Fruit fly (Drosophila melanogaster) whole organism, embryonic: ENCODE results near the gene AstC.

Experiments used
- Aef1 ChIP-seq: fragments of 200-800 bp; sonication (Bioruptor generic); IDR thresholded peaks from 3 replicates; pipeline ENCODE4 v1.3.6; 2022; ENCODE audit warnings: missing biosample characterization, missing genetic modification characterization
- B-H2 ChIP-seq: fragments of 200-800 bp; sonication (Bioruptor generic); optimal IDR thresholded peaks from 2 replicates; lab custom pipeline; 2018; ENCODE audit warnings: missing biosample characterization, mild to moderate bottlenecking, missing genetic modification characterization
- Bgb ChIP-seq: fragments of 200-800 bp; sonication (Bioruptor generic); IDR thresholded peaks from 2 replicates; pipeline ENCODE4 v1.3.6; 2022; ENCODE audit warnings: missing biosample characterization, missing genetic modification characterization; ENCODE audit not compliant: partially characterized antibody
- Bteb2 ChIP-seq: fragments of 200-800 bp; sonication (Bioruptor generic); optimal IDR thresholded peaks from 2 replicates; lab custom pipeline; 2016; ENCODE audit warnings: missing biosample characterization, missing genetic modification characterization
- CG10543 ChIP-seq: fragments of 200-800 bp; sonication (Bioruptor generic); optimal IDR thresholded peaks from 3 replicates; lab custom pipeline; 2017; ENCODE audit warnings: missing biosample characterization, mild to moderate bottlenecking, missing genetic modification characterization, moderate library complexity
- CG11398 ChIP-seq: fragments of 200-800 bp; sonication (Bioruptor generic); optimal IDR thresholded peaks from 2 replicates; lab custom pipeline; 2016; ENCODE audit warnings: missing biosample characterization, missing genetic modification characterization
- CG11504 ChIP-seq: fragments of 200-800 bp; sonication (Bioruptor generic); optimal IDR thresholded peaks from 3 replicates; lab custom pipeline; 2019; ENCODE audit warnings: missing biosample characterization, mild to moderate bottlenecking, missing genetic modification characterization, moderate library complexity
- CG12155 ChIP-seq: fragments of 200-800 bp; sonication (Bioruptor generic); optimal IDR thresholded peaks from 3 replicates; lab custom pipeline; 2016; ENCODE audit warnings: missing biosample characterization, missing genetic modification characterization
- CG1233 ChIP-seq: fragments of 200-800 bp; sonication (Bioruptor generic); optimal IDR thresholded peaks from 4 replicates; lab custom pipeline; 2018; ENCODE audit warnings: missing biosample characterization, mild to moderate bottlenecking, missing genetic modification characterization
- CG13894 ChIP-seq: fragments of 200-800 bp; sonication (Bioruptor generic); optimal IDR thresholded peaks from 3 replicates; lab custom pipeline; 2018; ENCODE audit warnings: missing biosample characterization, mild to moderate bottlenecking, missing genetic modification characterization, moderate library complexity
- CG1603 ChIP-seq: fragments of 200-800 bp; sonication (Bioruptor generic); optimal IDR thresholded peaks from 2 replicates; lab custom pipeline; 2019; ENCODE audit warnings: missing biosample characterization, mild to moderate bottlenecking, missing genetic modification characterization, moderate library complexity
- CG16815 ChIP-seq: fragments of 200-800 bp; sonication (Bioruptor generic); optimal IDR thresholded peaks from 3 replicates; lab custom pipeline; 2017; ENCODE audit warnings: missing biosample characterization, mild to moderate bottlenecking, missing genetic modification characterization
- CG1832 ChIP-seq: fragments of 200-800 bp; sonication (Bioruptor generic); optimal IDR thresholded peaks from 2 replicates; lab custom pipeline; 2017; ENCODE audit warnings: missing biosample characterization, mild to moderate bottlenecking, missing genetic modification characterization, inconsistent platforms
- CG18599 ChIP-seq: fragments of 200-800 bp; sonication (Bioruptor generic); optimal IDR thresholded peaks from 3 replicates; lab custom pipeline; 2017; ENCODE audit warnings: missing biosample characterization, missing genetic modification characterization, mild to moderate bottlenecking, moderate library complexity, missing genetic modification reagents
- CG2712 ChIP-seq: fragments of 200-800 bp; optimal IDR thresholded peaks from 3 replicates; lab custom pipeline; 2019; ENCODE audit warnings: missing biosample characterization, mild to moderate bottlenecking, missing genetic modification characterization, moderate library complexity
- CG34224 ChIP-seq: fragments of 200-800 bp; sonication (Bioruptor generic); IDR thresholded peaks from 3 replicates; pipeline ENCODE4 v1.3.6; 2022; ENCODE audit warnings: missing biosample characterization, missing genetic modification characterization; ENCODE audit not compliant: partially characterized antibody
- CG3995 ChIP-seq: fragments of 200-800 bp; sonication (Bioruptor generic); optimal IDR thresholded peaks from 3 replicates; lab custom pipeline; 2016; ENCODE audit warnings: missing biosample characterization, missing genetic modification characterization
- CG6254 ChIP-seq: fragments of 200-800 bp; sonication (Bioruptor generic); optimal IDR thresholded peaks from 3 replicates; lab custom pipeline; 2017; ENCODE audit warnings: mild to moderate bottlenecking, missing biosample characterization, missing genetic modification reagents, missing genetic modification characterization
- CG6791 ChIP-seq: fragments of 200-800 bp; sonication (Bioruptor generic); IDR thresholded peaks from 3 replicates; pipeline ENCODE4 v1.3.6; 2022; ENCODE audit warnings: missing biosample characterization, missing genetic modification characterization; ENCODE audit not compliant: partially characterized antibody
- CHES-1-like ChIP-seq: fragments of 200-800 bp; sonication (Bioruptor generic); optimal IDR thresholded peaks from 2 replicates; lab custom pipeline; 2016; ENCODE audit warnings: missing biosample characterization, missing genetic modification characterization
- Dip3 ChIP-seq: fragments of 200-800 bp; sonication (Bioruptor generic); optimal IDR thresholded peaks from 3 replicates; lab custom pipeline; 2016; ENCODE audit warnings: missing biosample characterization, missing genetic modification characterization
- HmgZ ChIP-seq: fragments of 200-800 bp; sonication (Bioruptor generic); optimal IDR thresholded peaks from 2 replicates; lab custom pipeline; 2018; ENCODE audit warnings: missing biosample characterization, mild to moderate bottlenecking, missing genetic modification characterization
- Hr51 ChIP-seq, 2 experiments: fragments of 200-800 bp; sonication (Bioruptor generic); optimal IDR thresholded peaks; 2 replicates in 1 of 2; 3 replicates in 1 of 2; lab custom pipeline; 2016 to 2018; ENCODE audit warnings: missing biosample characterization in 2 of 2, missing genetic modification characterization in 2 of 2, mild to moderate bottlenecking in 1 of 2, moderate library complexity in 1 of 2
- Rfx ChIP-seq: fragments of 200-800 bp; sonication (Bioruptor generic); IDR thresholded peaks from 2 replicates; pipeline ENCODE4 v1.3.6; 2022; ENCODE audit warnings: missing biosample characterization, missing genetic modification characterization
- Ssrp ChIP-seq: fragments of 200-800 bp; sonication (Bioruptor generic); optimal IDR thresholded peaks from 2 replicates; lab custom pipeline; 2018; ENCODE audit warnings: missing biosample characterization, mild to moderate bottlenecking, missing genetic modification characterization, moderate library complexity
- Stat92E ChIP-seq, 3 experiments: fragments of >200 bp in 2 of 3; fragments of 200-800 bp in 1 of 3; sonication (Bioruptor generic) in 1 of 3; optimal IDR thresholded peaks; 2 replicates each; lab custom pipeline; 2017 to 2019; ENCODE audit warnings: missing biosample characterization in 3 of 3, missing genetic modification characterization in 3 of 3, mild to moderate bottlenecking in 1 of 3, moderate library complexity in 1 of 3
- Taf1 ChIP-seq: fragments of 200-800 bp; sonication (Bioruptor generic); IDR thresholded peaks from 2 replicates; pipeline ENCODE4 v1.3.6; 2022; ENCODE audit warnings: missing biosample characterization, missing genetic modification characterization
- Trl ChIP-seq, 3 experiments: fragments of >200 bp in 2 of 3; fragments of 200-800 bp in 1 of 3; sonication (Bioruptor generic) in 1 of 3; optimal IDR thresholded peaks; 2 replicates in 1 of 3; 3 replicates in 2 of 3; lab custom pipeline; 2016 to 2017; ENCODE audit warnings: missing biosample characterization in 1 of 3, missing genetic modification characterization in 1 of 3
- Xbp1 ChIP-seq: fragments of 200-800 bp; sonication (Bioruptor generic); optimal IDR thresholded peaks from 3 replicates; lab custom pipeline; 2016; ENCODE audit warnings: missing biosample characterization, mild to moderate bottlenecking, missing genetic modification characterization
- al ChIP-seq: fragments of 200-800 bp; sonication (Bioruptor generic); IDR thresholded peaks from 2 replicates; pipeline ENCODE4 v1.3.6; 2022; ENCODE audit warnings: missing biosample characterization, missing genetic modification characterization
- ap ChIP-seq: fragments of 200-800 bp; sonication (Bioruptor generic); IDR thresholded peaks from 2 replicates; pipeline ENCODE4 v1.3.6; 2022; ENCODE audit warnings: missing biosample characterization, missing genetic modification characterization
- bowl ChIP-seq: fragments of 200-800 bp; sonication (Bioruptor generic); IDR thresholded peaks from 2 replicates; pipeline ENCODE4 v1.3.6; 2022; ENCODE audit warnings: missing biosample characterization, missing genetic modification characterization
- caup ChIP-seq: fragments of 200-800 bp; sonication (Bioruptor generic); optimal IDR thresholded peaks from 3 replicates; lab custom pipeline; 2017; ENCODE audit warnings: missing biosample characterization, mild to moderate bottlenecking, missing genetic modification characterization, moderate library complexity; ENCODE audit not compliant: severe bottlenecking
- crc ChIP-seq: fragments of 200-800 bp; sonication (Bioruptor generic); optimal IDR thresholded peaks from 2 replicates; lab custom pipeline; 2016; ENCODE audit warnings: missing biosample characterization, missing genetic modification characterization
- esg ChIP-seq: fragments of 200-800 bp; sonication (Bioruptor generic); conservative IDR thresholded peaks from 2 replicates; pipeline ENCODE4 v1.3.6; 2022; ENCODE audit warnings: missing biosample characterization, missing genetic modification characterization
- fru ChIP-seq: fragments of >200 bp; optimal IDR thresholded peaks from 2 replicates; lab custom pipeline; 2017
- gsb-n ChIP-seq: fragments of 200-800 bp; sonication (Bioruptor generic); optimal IDR thresholded peaks from 3 replicates; lab custom pipeline; 2018; ENCODE audit warnings: missing biosample characterization, mild to moderate bottlenecking, missing genetic modification characterization
- her ChIP-seq: fragments of 200-800 bp; sonication (Bioruptor generic); optimal IDR thresholded peaks from 2 replicates; lab custom pipeline; 2016; ENCODE audit warnings: missing biosample characterization, missing genetic modification characterization
- lilli ChIP-seq: fragments of 200-800 bp; sonication (Bioruptor generic); optimal IDR thresholded peaks from 3 replicates; lab custom pipeline; 2016; ENCODE audit warnings: missing biosample characterization, missing genetic modification characterization
- lmd ChIP-seq: fragments of 200-800 bp; sonication (Bioruptor generic); IDR thresholded peaks from 2 replicates; pipeline ENCODE4 v1.3.6; 2022; ENCODE audit warnings: missing biosample characterization, missing genetic modification characterization
- lola ChIP-seq, 3 experiments: fragments of >200 bp in 2 of 3; fragments of 200-800 bp in 1 of 3; sonication (Bioruptor generic) in 1 of 3; optimal IDR thresholded peaks; 2 replicates each; lab custom pipeline; 2017 to 2019; ENCODE audit warnings: missing biosample characterization in 3 of 3, missing genetic modification characterization in 3 of 3, mild to moderate bottlenecking in 1 of 3, moderate library complexity in 1 of 3
- lov ChIP-seq, 2 experiments: fragments of 200-800 bp in 1 of 2; fragments of >200 bp in 1 of 2; sonication (Bioruptor generic) in 1 of 2; IDR thresholded peaks in 1 of 2; optimal IDR thresholded peaks in 1 of 2; 2 replicates in 1 of 2; 3 replicates in 1 of 2; pipeline versions ENCODE4 v1.3.6 to Lab custom; 2017 to 2022; ENCODE audit warnings: missing biosample characterization in 1 of 2, missing genetic modification characterization in 1 of 2
- pfk ChIP-seq: fragments of 200-800 bp; sonication (Bioruptor generic); optimal IDR thresholded peaks from 2 replicates; lab custom pipeline; 2018; ENCODE audit warnings: missing biosample characterization, mild to moderate bottlenecking, missing genetic modification characterization, moderate library complexity
- row ChIP-seq: fragments of 200-800 bp; sonication (Bioruptor generic); IDR thresholded peaks from 3 replicates; pipeline ENCODE4 v1.3.6; 2022; ENCODE audit warnings: missing biosample characterization, missing genetic modification characterization
- seq ChIP-seq: fragments of 200-800 bp; sonication (Bioruptor generic); IDR thresholded peaks from 2 replicates; pipeline ENCODE4 v1.3.6; 2022; ENCODE audit warnings: missing biosample characterization, missing genetic modification characterization
- tap ChIP-seq: fragments of 200-800 bp; optimal IDR thresholded peaks from 3 replicates; lab custom pipeline; 2019; ENCODE audit warnings: missing biosample characterization, mild to moderate bottlenecking, missing genetic modification characterization, moderate library complexity

Gene AstC

DNA sequence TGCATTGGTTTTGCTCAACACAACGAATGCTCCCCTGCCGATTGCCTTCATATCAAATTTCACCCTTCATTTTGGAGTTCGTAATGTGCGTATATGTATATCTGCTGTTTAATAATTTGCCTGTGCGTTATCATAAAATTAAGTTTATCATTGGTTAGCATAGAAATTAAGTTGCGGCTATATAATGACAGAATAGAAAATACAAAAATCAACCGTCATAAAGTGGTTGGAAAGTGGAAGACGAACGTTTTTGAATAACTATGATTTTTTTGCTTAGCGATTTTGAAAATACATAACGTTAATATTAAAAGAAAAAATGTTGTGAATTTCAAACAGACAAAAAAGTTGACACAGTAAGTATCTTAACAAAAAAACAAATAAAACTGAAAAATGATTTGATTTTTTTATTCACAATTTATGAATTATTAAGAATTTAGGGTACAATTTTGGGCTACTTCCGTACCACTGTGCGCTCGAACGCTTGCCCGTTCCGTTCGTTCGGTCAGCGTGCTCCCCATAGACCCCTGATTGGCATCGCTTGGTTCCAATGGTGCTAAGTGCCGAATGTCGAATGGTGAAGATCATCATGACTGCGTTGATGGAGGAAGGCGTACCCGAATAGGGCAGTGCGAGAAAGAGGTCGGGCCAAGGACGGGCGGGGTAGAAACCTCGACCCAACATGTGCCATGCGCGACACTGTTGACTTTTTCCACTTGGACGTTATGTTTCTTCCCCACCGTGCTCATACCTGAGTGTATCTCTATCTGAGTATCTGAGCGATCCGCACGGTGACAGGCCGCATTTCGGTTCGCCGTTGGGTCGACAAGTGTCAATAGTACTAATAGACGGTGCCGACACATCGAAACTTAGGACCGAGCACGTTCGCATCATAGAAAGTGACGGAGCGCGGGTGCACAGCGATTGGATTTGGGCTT is 43.3 kb downstream of the AstC start (continued):
- TF ChIP-seq pfk (GFP tag; lab: Kevin White, UChicago), result no peak
- TF ChIP-seq crc (GFP tag; lab: Kevin White, UChicago), result no peak
- peak; percentile 52 for TF ChIP-seq lmd
- peak; percentile 73 for TF ChIP-seq row (GFP tag; lab: Robert Waterston, UW)
- peak; percentile 29 for TF ChIP-seq CG6254
- TF ChIP-seq CG18599 (GFP tag; lab: Kevin White, UChicago), result peak; percentile 42
- TF ChIP-seq gsb-n, result peak; percentile 67
- peak; percentile 62 for TF ChIP-seq Xbp1
- peak; percentile 15; the same call in 1 of the 3 replicates for TF ChIP-seq Aef1 (GFP tag; lab: Robert Waterston, UW)
- TF ChIP-seq B-H2 (GFP tag; lab: Kevin White, UChicago), result no peak
- no peak for TF ChIP-seq fru (lab: Kevin White, UChicago)
- TF ChIP-seq HmgZ (tag; lab: Kevin White, UChicago), result no peak
- peak; percentile 52; the same call in 1 of the 2 replicates for TF ChIP-seq seq (GFP tag; lab: Robert Waterston, UW)
- no peak for TF ChIP-seq CG6791 (GFP tag; lab: Robert Waterston, UW)
- TF ChIP-seq esg (GFP tag; lab: Robert Waterston, UW), result peak; percentile 46; the same call in 1 of the 2 replicates
- TF ChIP-seq bowl, result no peak
- TF ChIP-seq Dip3 (GFP tag; lab: Kevin White, UChicago), result peak; percentile 40
- no peak for TF ChIP-seq Trl (optimal IDR thresholded peaks at IDR 0.05; lab: Kevin White, UChicago)
- peak; percentile 37 for TF ChIP-seq Trl (GFP tag; optimal IDR thresholded peaks at IDR 0.05; lab: Kevin White, UChicago)
- peak; percentile 53 for TF ChIP-seq Bteb2 (GFP tag; lab: Kevin White, UChicago)
- TF ChIP-seq CG13894 (tag; lab: Kevin White, UChicago), result no peak
- TF ChIP-seq tap (tag; lab: Kevin White, UChicago), result no peak
- peak; percentile 9 for TF ChIP-seq CHES-1-like (GFP tag; lab: Kevin White, UChicago)
- no peak for TF ChIP-seq CG11398 (GFP tag; lab: Kevin White, UChicago)
- peak; percentile 47 for TF ChIP-seq CG10543 (GFP tag; lab: Kevin White, UChicago)
- TF ChIP-seq lov (optimal IDR thresholded peaks at IDR 0.05; lab: Kevin White, UChicago), result no peak
- TF ChIP-seq lov (GFP tag; IDR thresholded peaks at IDR 0.05; lab: Robert Waterston, UW), result no peak
- peak; percentile 30; the same call in 1 of the 2 replicates for TF ChIP-seq Bgb (GFP tag; lab: Robert Waterston, UW)
- TF ChIP-seq lilli (GFP tag; lab: Kevin White, UChicago), result peak; percentile 43
- TF ChIP-seq CG1832, result no peak
- TF ChIP-seq CG1233, result peak; percentile 2
- TF ChIP-seq CG3995 (GFP tag; lab: Kevin White, UChicago), result no peak
- TF ChIP-seq Ssrp (tag; lab: Kevin White, UChicago), result peak; percentile 63
- peak; percentile 67 for TF ChIP-seq CG2712 (tag; lab: Kevin White, UChicago)
- TF ChIP-seq Hr51 (GFP tag; optimal IDR thresholded peaks at IDR 0.05; lab: Kevin White, UChicago), result peak in 1 of 2 experiments; percentile 65
- TF ChIP-seq Rfx (GFP tag; lab: Robert Waterston, UW), result peak; percentile 53; the same call in 1 of the 2 replicates
- no peak for TF ChIP-seq CG1603 (tag; lab: Kevin White, UChicago)
- no peak for TF ChIP-seq Taf1 (GFP tag; lab: Robert Waterston, UW)
- no peak for TF ChIP-seq her (GFP tag; lab: Kevin White, UChicago)
- peak; percentile 52 for TF ChIP-seq CG16815 (GFP tag; lab: Kevin White, UChicago)
- TF ChIP-seq caup (GFP tag; lab: Kevin White, UChicago), result no peak
- no peak for TF ChIP-seq ap (GFP tag; lab: Robert Waterston, UW)
- peak in 1 of 3 experiments; percentile 76 for TF ChIP-seq lola (GFP tag; optimal IDR thresholded peaks at IDR 0.05; lab: Kevin White, UChicago)
- TF ChIP-seq CG12155 (GFP tag; lab: Kevin White, UChicago), result peak; percentile 39
- no peak for TF ChIP-seq Stat92E (GFP tag; optimal IDR thresholded peaks at IDR 0.05; lab: Kevin White, UChicago)
- TF ChIP-seq al (GFP tag; lab: Robert Waterston, UW), result 0 out of 2 replicates have a peak, but pooled peaks have one; percentile 7
- TF ChIP-seq CG34224, result no peak
- peak; percentile 69 for TF ChIP-seq CG11504 (tag; lab: Kevin White, UChicago)
